Worm (Caenorhabditis elegans): Measurements from ENCODE around the gene acy-3.

- TF ChIP-seq skn-1 (tag; optimal IDR thresholded peaks at IDR 0.05), result no peak
- no peak for TF ChIP-seq pha-4 (GFP tag; IDR thresholded peaks at IDR 0.05)
- no peak for TF ChIP-seq pha-4 (tag; optimal IDR thresholded peaks at IDR 0.05)
- no peak for TF ChIP-seq unc-62 (GFP tag; optimal IDR thresholded peaks at IDR 0.05 in 1 of 2)
- no peak for TF ChIP-seq unc-62 (tag; optimal IDR thresholded peaks at IDR 0.05)
- no peak for TF ChIP-seq F44E2.7 (GFP tag; IDR thresholded peaks at IDR 0.05)
- no peak for TF ChIP-seq aly-2 (tag; optimal IDR thresholded peaks at IDR 0.05)
Observed at ce11 chrIII:3738331-3738730, 47.9 kb downstream of the acy-3 start.

All from whole organism, L4 larva.